Fruit fly (Drosophila melanogaster) whole organism, embryonic: ENCODE data around the gene CG14915.

Experiments
- Adf1 ChIP-seq: fragments of 200-800 bp; sonication (Bioruptor generic); IDR thresholded peaks from 2 replicates; pipeline ENCODE4 v1.3.6; 2022; ENCODE audit warnings: missing biosample characterization, missing genetic modification characterization
- Bteb2 ChIP-seq: fragments of 200-800 bp; sonication (Bioruptor generic); optimal IDR thresholded peaks from 2 replicates; lab custom pipeline; 2016; ENCODE audit warnings: missing biosample characterization, missing genetic modification characterization
- CG10565 ChIP-seq: fragments of 200-800 bp; sonication (Bioruptor generic); optimal IDR thresholded peaks from 3 replicates; lab custom pipeline; 2016; ENCODE audit warnings: missing biosample characterization, mild to moderate bottlenecking, missing genetic modification characterization
- CG11504 ChIP-seq: fragments of 200-800 bp; sonication (Bioruptor generic); optimal IDR thresholded peaks from 3 replicates; lab custom pipeline; 2019; ENCODE audit warnings: missing biosample characterization, mild to moderate bottlenecking, missing genetic modification characterization, moderate library complexity
- CG14441 ChIP-seq: fragments of 200-800 bp; sonication (Bioruptor generic); IDR thresholded peaks from 2 replicates; pipeline ENCODE4 v1.3.6; 2022; ENCODE audit warnings: missing biosample characterization, missing genetic modification characterization
- CG15696 ChIP-seq: fragments of 200-800 bp; sonication (Bioruptor generic); optimal IDR thresholded peaks from 2 replicates; lab custom pipeline; 2019; ENCODE audit warnings: missing biosample characterization, mild to moderate bottlenecking, missing genetic modification characterization, moderate library complexity
- CG18476 ChIP-seq: fragments of 200-800 bp; sonication (Bioruptor generic); optimal IDR thresholded peaks from 2 replicates; lab custom pipeline; 2016; ENCODE audit warnings: missing biosample characterization, mild to moderate bottlenecking, missing genetic modification characterization
- CG18599 ChIP-seq: fragments of 200-800 bp; sonication (Bioruptor generic); optimal IDR thresholded peaks from 3 replicates; lab custom pipeline; 2017; ENCODE audit warnings: missing biosample characterization, missing genetic modification characterization, mild to moderate bottlenecking, moderate library complexity, missing genetic modification reagents
- CG2202 ChIP-seq: fragments of 200-800 bp; sonication (Bioruptor generic); optimal IDR thresholded peaks from 2 replicates; lab custom pipeline; 2018; ENCODE audit warnings: missing biosample characterization, mild to moderate bottlenecking, missing genetic modification characterization
- CG3163 ChIP-seq: fragments of 200-800 bp; sonication (Bioruptor generic); optimal IDR thresholded peaks from 3 replicates; lab custom pipeline; 2016; ENCODE audit warnings: missing biosample characterization, missing genetic modification characterization
- E2f1 ChIP-seq: fragments of 200-800 bp; sonication (Bioruptor generic); IDR thresholded peaks from 2 replicates; pipeline ENCODE4 v1.3.6; 2022; ENCODE audit warnings: missing biosample characterization, missing genetic modification characterization
- Gsc ChIP-seq: fragments of 200-800 bp; sonication (Bioruptor generic); IDR thresholded peaks from 2 replicates; pipeline ENCODE4 v1.3.6; 2022; ENCODE audit warnings: missing biosample characterization, missing genetic modification characterization
- Hr78 ChIP-seq, 2 experiments: fragments of 200-800 bp in 1 of 2; fragments of >200 bp in 1 of 2; sonication (Bioruptor generic) in 1 of 2; optimal IDR thresholded peaks; 2 replicates each; lab custom pipeline; 2017 to 2019; ENCODE audit warnings: missing biosample characterization in 2 of 2, missing genetic modification characterization in 2 of 2, mild to moderate bottlenecking in 1 of 2, moderate library complexity in 1 of 2
- Pdp1 ChIP-seq, 2 experiments: fragments of 200-800 bp; sonication (Bioruptor generic); optimal IDR thresholded peaks; 3 replicates each; lab custom pipeline; 2016; ENCODE audit warnings: missing biosample characterization in 2 of 2, missing genetic modification characterization in 2 of 2, mild to moderate bottlenecking in 1 of 2, moderate library complexity in 1 of 2
- Sox102F ChIP-seq: fragments of 200-800 bp; sonication (Bioruptor generic); optimal IDR thresholded peaks from 2 replicates; lab custom pipeline; 2018; ENCODE audit warnings: missing biosample characterization, mild to moderate bottlenecking, missing genetic modification characterization, moderate library complexity
- TFAM ChIP-seq: fragments of 200-800 bp; sonication (Bioruptor generic); optimal IDR thresholded peaks from 2 replicates; lab custom pipeline; 2017; ENCODE audit warnings: missing biosample characterization, missing genetic modification characterization, inconsistent platforms
- Vsx1 ChIP-seq: fragments of 200-800 bp; sonication (Bioruptor generic); optimal IDR thresholded peaks from 2 replicates; lab custom pipeline; 2017; ENCODE audit warnings: missing biosample characterization, mild to moderate bottlenecking, missing genetic modification characterization, missing genetic modification reagents
- cwo ChIP-seq: fragments of 200-800 bp; sonication (Bioruptor generic); optimal IDR thresholded peaks from 3 replicates; lab custom pipeline; 2017; ENCODE audit warnings: missing biosample characterization, missing genetic modification characterization, mild to moderate bottlenecking, moderate library complexity, missing genetic modification reagents
- dpn ChIP-seq, 2 experiments: fragments of 200-800 bp; sonication (Bioruptor generic); optimal IDR thresholded peaks; 3 replicates each; lab custom pipeline; 2016; ENCODE audit warnings: missing biosample characterization in 2 of 2, missing genetic modification characterization in 2 of 2
- gce ChIP-seq: fragments of 200-800 bp; sonication (Bioruptor generic); IDR thresholded peaks from 3 replicates; pipeline ENCODE4 v1.3.6; 2022; ENCODE audit warnings: missing biosample characterization, missing genetic modification characterization
- grn ChIP-seq: fragments of 200-800 bp; sonication (Bioruptor generic); optimal IDR thresholded peaks from 3 replicates; lab custom pipeline; 2017; ENCODE audit warnings: missing biosample characterization, missing genetic modification characterization
- ham ChIP-seq: fragments of 200-800 bp; sonication (Bioruptor generic); IDR thresholded peaks from 2 replicates; pipeline ENCODE4 v1.3.6; 2022; ENCODE audit warnings: missing biosample characterization, missing genetic modification characterization
- inv ChIP-seq: fragments of 200-800 bp; sonication (Bioruptor generic); IDR thresholded peaks from 2 replicates; pipeline ENCODE4 v1.3.6; 2022; ENCODE audit warnings: missing biosample characterization, missing genetic modification characterization; ENCODE audit not compliant: partially characterized antibody
- kni ChIP-seq: fragments of 200-800 bp; sonication (Bioruptor generic); optimal IDR thresholded peaks from 3 replicates; lab custom pipeline; 2017; ENCODE audit warnings: mild to moderate bottlenecking, missing biosample characterization, missing genetic modification reagents, missing genetic modification characterization
- knrl ChIP-seq: fragments of 200-800 bp; sonication (Bioruptor generic); IDR thresholded peaks from 3 replicates; pipeline ENCODE4 v1.3.6; 2022; ENCODE audit warnings: missing biosample characterization, missing genetic modification characterization; ENCODE audit not compliant: partially characterized antibody
- lab ChIP-seq: fragments of 200-800 bp; sonication (Bioruptor generic); optimal IDR thresholded peaks from 3 replicates; lab custom pipeline; 2017; ENCODE audit warnings: missing biosample characterization, missing genetic modification characterization, mild to moderate bottlenecking, moderate library complexity, missing genetic modification reagents
- lola ChIP-seq, 3 experiments: fragments of >200 bp in 2 of 3; fragments of 200-800 bp in 1 of 3; sonication (Bioruptor generic) in 1 of 3; optimal IDR thresholded peaks; 2 replicates each; lab custom pipeline; 2017 to 2019; ENCODE audit warnings: missing biosample characterization in 3 of 3, missing genetic modification characterization in 3 of 3, mild to moderate bottlenecking in 1 of 3, moderate library complexity in 1 of 3
- luna ChIP-seq: fragments of 200-800 bp; sonication (Bioruptor generic); optimal IDR thresholded peaks from 2 replicates; lab custom pipeline; 2016; ENCODE audit warnings: missing biosample characterization, missing genetic modification characterization
- nerfin-2 ChIP-seq: fragments of 200-800 bp; sonication (Bioruptor generic); IDR thresholded peaks from 2 replicates; pipeline ENCODE4 v1.3.6; 2022; ENCODE audit warnings: missing biosample characterization, missing genetic modification characterization; ENCODE audit not compliant: partially characterized antibody
- oc ChIP-seq: fragments of 200-800 bp; sonication (Bioruptor generic); optimal IDR thresholded peaks from 2 replicates; lab custom pipeline; 2018; ENCODE audit warnings: missing biosample characterization, mild to moderate bottlenecking, missing genetic modification characterization, moderate library complexity
- otp ChIP-seq: fragments of 200-800 bp; sonication (Bioruptor generic); IDR thresholded peaks from 3 replicates; pipeline ENCODE4, ENCODE4 v1.3.6; 2022; ENCODE audit warnings: missing biosample characterization, missing genetic modification characterization
- pho ChIP-seq: fragments of 200-800 bp; sonication (Bioruptor generic); optimal IDR thresholded peaks from 2 replicates; lab custom pipeline; 2016; ENCODE audit warnings: missing biosample characterization, missing genetic modification characterization
- repo ChIP-seq: fragments of 200-800 bp; sonication (Bioruptor generic); optimal IDR thresholded peaks from 2 replicates; lab custom pipeline; 2016; ENCODE audit warnings: missing biosample characterization, missing genetic modification characterization
- sens ChIP-seq: fragments of 200-800 bp; sonication (Bioruptor generic); peaks from one replicate; lab custom pipeline; 2016; ENCODE audit warnings: missing biosample characterization, missing genetic modification characterization
- sim ChIP-seq: fragments of 200-800 bp; sonication (Bioruptor generic); IDR thresholded peaks from 2 replicates; pipeline ENCODE4 v1.3.6; 2022; ENCODE audit warnings: missing biosample characterization, missing genetic modification characterization
- tap ChIP-seq: fragments of 200-800 bp; optimal IDR thresholded peaks from 3 replicates; lab custom pipeline; 2019; ENCODE audit warnings: missing biosample characterization, mild to moderate bottlenecking, missing genetic modification characterization, moderate library complexity
- trem ChIP-seq: fragments of 200-800 bp; optimal IDR thresholded peaks from 3 replicates; lab custom pipeline; 2019; ENCODE audit warnings: missing biosample characterization, mild to moderate bottlenecking, missing genetic modification characterization, moderate library complexity
- yki ChIP-seq: fragments of >200 bp; optimal IDR thresholded peaks from 3 replicates; lab custom pipeline; 2018

Gene CG14915

DNA sequence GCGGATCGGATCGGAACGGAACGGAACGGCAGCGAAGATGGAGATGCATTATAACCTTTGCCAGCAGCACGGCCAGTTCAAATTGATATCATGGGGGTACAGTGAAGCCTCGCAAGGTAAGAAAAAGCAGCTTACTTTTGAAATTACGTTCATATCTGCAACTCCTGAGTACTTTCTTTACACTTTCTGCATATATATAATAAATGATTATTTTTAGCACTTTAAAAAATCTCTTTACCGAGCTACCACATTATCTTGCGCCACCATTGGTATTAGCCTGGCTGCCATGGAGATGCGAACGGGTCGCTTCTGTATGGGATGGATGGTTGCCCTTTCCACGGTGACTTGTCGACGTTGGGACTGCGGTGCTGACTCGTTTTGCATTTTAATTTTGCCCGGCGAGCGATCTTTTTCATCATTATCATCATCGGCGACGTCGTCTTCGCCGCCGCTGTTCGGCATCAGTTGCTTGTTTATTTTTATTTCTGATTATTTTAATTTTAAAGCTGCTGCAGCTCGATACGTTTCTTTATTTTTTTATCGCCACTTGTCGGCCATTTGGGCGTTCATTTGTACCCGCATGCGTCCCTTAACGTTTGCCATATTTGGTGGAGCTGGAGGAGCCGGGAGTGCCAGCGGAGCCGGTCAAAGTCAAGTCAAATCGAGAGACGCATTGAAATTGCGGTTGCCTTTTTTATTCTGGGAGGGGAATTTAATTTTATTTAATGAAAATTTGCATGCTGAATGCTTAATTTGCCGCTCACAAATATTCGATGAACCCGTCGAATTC lies 17.6 kb upstream of the CG14915 start (continued):
- 0 out of 2 replicates have a peak, but pooled peaks have one; percentile 15 for TF ChIP-seq E2f1 (GFP tag; lab: Robert Waterston, UW)
- no peak for TF ChIP-seq CG3163 (GFP tag; lab: Kevin White, UChicago)
- peak; percentile 13; the same call in 1 of the 3 replicates for TF ChIP-seq gce (GFP tag; lab: Robert Waterston, UW)
- TF ChIP-seq luna (GFP tag; lab: Kevin White, UChicago): no peak
- TF ChIP-seq Sox102F (GFP tag; lab: Kevin White, UChicago): peak; percentile 44
- TF ChIP-seq CG2202 (tag; lab: Kevin White, UChicago): no peak
- TF ChIP-seq dpn (GFP tag; optimal IDR thresholded peaks at IDR 0.05; lab: Kevin White, UChicago): no peak
- peak; percentile 76 for TF ChIP-seq CG14441 (GFP tag; lab: Robert Waterston, UW)
- TF ChIP-seq CG11504 (tag; lab: Kevin White, UChicago): peak; percentile 50
- TF ChIP-seq otp: no peak
- TF ChIP-seq yki (lab: Kevin White, UChicago): no peak
- no peak for TF ChIP-seq inv (GFP tag; lab: Robert Waterston, UW)
- TF ChIP-seq tap (tag; lab: Kevin White, UChicago): no peak
- TF ChIP-seq sens (GFP tag; lab: Kevin White, UChicago): peak; percentile 13

DNA sequence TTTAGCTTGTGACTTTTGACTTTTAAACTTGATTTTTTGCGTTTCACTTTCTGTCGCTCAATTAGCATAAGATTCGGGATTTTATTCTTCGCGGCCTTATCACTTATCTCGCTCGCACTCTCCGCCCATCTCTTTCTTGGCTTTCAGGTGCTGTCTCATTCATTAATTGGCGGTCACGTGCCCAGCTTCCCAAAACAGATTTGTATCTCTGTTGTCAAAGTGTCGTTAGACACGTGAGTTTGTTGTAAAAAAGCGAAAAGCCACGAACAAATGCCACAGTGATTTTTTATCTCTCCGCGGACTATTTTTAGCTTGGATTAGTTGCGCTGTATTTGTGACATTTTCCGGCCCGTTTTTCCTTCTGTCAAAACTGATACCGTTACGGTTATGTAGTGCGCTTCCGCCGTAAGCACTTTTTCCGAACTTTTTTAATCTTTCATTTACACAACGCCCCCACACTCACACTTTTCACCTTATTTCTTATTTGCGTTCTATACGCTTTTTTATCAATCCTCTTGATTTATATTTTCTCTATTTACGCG lies 14.0 kb upstream of the CG14915 start:
- TF ChIP-seq sim (0 out of 2 replicates have a peak, but pooled peaks have one; percentile 6), ham (GFP tag; lab: Robert Waterston, UW) (no peak), Adf1 (GFP tag; lab: Robert Waterston, UW) (0 out of 2 replicates have a peak, but pooled peaks have one; percentile 36), CG15696 (tag; lab: Kevin White, UChicago) (no peak), trem (tag; lab: Kevin White, UChicago) (no peak), Pdp1 (GFP tag; optimal IDR thresholded peaks at IDR 0.05; lab: Kevin White, UChicago) (peak in 1 of 2 experiments; percentile 59), CG18476 (GFP tag; lab: Kevin White, UChicago) (no peak), nerfin-2 (GFP tag; lab: Robert Waterston, UW) (no peak), Gsc (GFP tag; lab: Robert Waterston, UW) (no peak), cwo (GFP tag; lab: Kevin White, UChicago) (peak; percentile 91), Vsx1 (GFP tag; lab: Kevin White, UChicago) (no peak), lab (no peak), yki (lab: Kevin White, UChicago) (no peak), grn (peak; percentile 76), CG18599 (GFP tag; lab: Kevin White, UChicago) (no peak), Bteb2 (GFP tag; lab: Kevin White, UChicago) (no peak), repo (GFP tag; lab: Kevin White, UChicago) (no peak), TFAM (GFP tag; lab: Kevin White, UChicago) (no peak), pho (GFP tag; lab: Kevin White, UChicago) (no peak), kni (peak; percentile 8), oc (tag; lab: Kevin White, UChicago) (no peak), lola (GFP tag; optimal IDR thresholded peaks at IDR 0.05; lab: Kevin White, UChicago) (no peak), CG10565 (GFP tag; lab: Kevin White, UChicago) (no peak), CG3163 (GFP tag; lab: Kevin White, UChicago) (peak; percentile 51), Hr78 (GFP tag; optimal IDR thresholded peaks at IDR 0.05; lab: Kevin White, UChicago) (peak in 1 of 2 experiments; percentile 5), knrl (GFP tag; lab: Robert Waterston, UW) (no peak)
- TF ChIP-seq, all 482 proteins: peak for 8
